Fruit fly (Drosophila melanogaster): ENCODE results near the gene Lon.

DNA sequence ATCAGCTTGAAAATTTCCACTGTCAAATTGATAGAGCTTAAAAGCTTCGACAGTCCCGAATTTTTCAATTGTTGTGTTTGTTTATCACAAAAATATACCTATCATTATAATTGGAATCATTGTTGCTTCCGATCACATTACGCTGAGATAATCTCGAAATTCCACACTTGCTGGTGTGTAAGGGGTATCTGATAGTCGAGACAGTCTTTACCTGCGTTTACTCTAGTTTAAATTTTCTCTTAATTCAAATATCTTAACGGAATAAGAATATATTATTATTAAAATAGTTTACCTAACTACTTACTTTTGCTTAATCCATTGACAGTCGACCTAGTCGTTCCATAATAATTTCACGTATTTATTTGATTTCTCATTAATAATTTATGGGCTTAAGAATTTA, 38.1 kb upstream of the Lon start:
- TF ChIP-seq CG8478 (optimal IDR thresholded peaks at IDR 0.05) = no peak
- no peak for TF ChIP-seq usp (GFP tag; optimal IDR thresholded peaks at IDR 0.05)
- TF ChIP-seq EcR (GFP tag; optimal IDR thresholded peaks at IDR 0.05) = no peak
- no peak for TF ChIP-seq psq (optimal IDR thresholded peaks at IDR 0.05)

Measured in whole organism.